Fruit fly (Drosophila melanogaster) whole organism, wandering third instar larva: ENCODE data around the gene CG12155.
A peak's percentile ranks its signal among the peaks of the same experiment; 100 is the strongest.

Experiments used
- CG32264 ChIP-seq: fragments of 200-800 bp; sonication (Bioruptor generic); optimal IDR thresholded peaks from 2 replicates; lab custom pipeline; 2016; ENCODE audit warnings: missing biosample characterization, missing genetic modification characterization
- CG9705 ChIP-seq: fragments of 200-800 bp; sonication (Bioruptor generic); optimal IDR thresholded peaks from 2 replicates; lab custom pipeline; 2018; ENCODE audit warnings: missing biosample characterization, mild to moderate bottlenecking, missing genetic modification characterization
- CrebA ChIP-seq: fragments of 200-800 bp; sonication (Bioruptor generic); optimal IDR thresholded peaks from 2 replicates; lab custom pipeline; 2016; ENCODE audit warnings: missing biosample characterization, mild to moderate bottlenecking, missing genetic modification characterization, borderline replicate concordance
- Dfd ChIP-seq: fragments of >200 bp; optimal IDR thresholded peaks from 2 replicates; lab custom pipeline; 2017; ENCODE audit warnings: missing biosample characterization, missing genetic modification characterization
- Dif ChIP-seq: fragments of 200-275, 200-300 bp; sonication (Bioruptor generic); optimal IDR thresholded peaks from 2 replicates; lab custom pipeline; 2018; ENCODE audit warnings: missing biosample characterization, missing genetic modification characterization; ENCODE audit not compliant: partially characterized antibody
- HLH106 ChIP-seq: fragments of 200-800 bp; optimal IDR thresholded peaks from 3 replicates; lab custom pipeline; 2019; ENCODE audit warnings: missing biosample characterization, mild to moderate bottlenecking, missing genetic modification characterization, moderate library complexity
- Hr78 ChIP-seq: fragments of >200 bp; optimal IDR thresholded peaks from 2 replicates; lab custom pipeline; 2017; ENCODE audit warnings: missing biosample characterization, missing genetic modification characterization
- Hr83 ChIP-seq: fragments of 200-300 bp; sonication (Bioruptor generic); optimal IDR thresholded peaks from 2 replicates; lab custom pipeline; 2016; ENCODE audit warnings: missing biosample characterization, mild to moderate bottlenecking, missing genetic modification characterization, moderate library complexity; ENCODE audit not compliant: poor library complexity, severe bottlenecking
- OdsH ChIP-seq: fragments of 200-800 bp; sonication (Bioruptor generic); optimal IDR thresholded peaks from 2 replicates; lab custom pipeline; 2016; ENCODE audit warnings: missing biosample characterization, mild to moderate bottlenecking, missing genetic modification characterization
- Rel ChIP-seq, 2 experiments: fragments of 200-800 bp; sonication (Bioruptor generic) in 1 of 2; optimal IDR thresholded peaks; 2 replicates in 1 of 2; 3 replicates in 1 of 2; lab custom pipeline; 2016 to 2019; ENCODE audit warnings: mild to moderate bottlenecking in 2 of 2, missing biosample characterization in 2 of 2, missing genetic modification characterization in 2 of 2, moderate library complexity in 1 of 2
- Sp1 ChIP-seq: fragments of 200-800 bp; sonication (Bioruptor generic); optimal IDR thresholded peaks from 3 replicates; lab custom pipeline; 2019; ENCODE audit warnings: missing biosample characterization, mild to moderate bottlenecking, missing genetic modification characterization, moderate library complexity
- Vsx2 ChIP-seq: fragments of 200-300, 225-300 bp; sonication (Bioruptor generic); optimal IDR thresholded peaks from 2 replicates; lab custom pipeline; 2018; ENCODE audit warnings: missing biosample characterization, missing genetic modification characterization; ENCODE audit not compliant: partially characterized antibody
- br ChIP-seq: fragments of 200-800 bp; sonication (Bioruptor generic); optimal IDR thresholded peaks from 2 replicates; lab custom pipeline; 2016; ENCODE audit warnings: missing biosample characterization, missing genetic modification characterization
- brk ChIP-seq: fragments of 200-800 bp; sonication (Bioruptor generic); optimal IDR thresholded peaks from 2 replicates; lab custom pipeline; 2016; ENCODE audit warnings: missing biosample characterization, mild to moderate bottlenecking, missing genetic modification characterization
- dl ChIP-seq, 2 experiments: fragments of 175-275, 200-275 bp in 1 of 2; fragments of 200-275 bp in 1 of 2; sonication (Bioruptor generic); optimal IDR thresholded peaks; lab custom pipeline; 2018; ENCODE audit warnings: mild to moderate bottlenecking in 2 of 2, missing biosample characterization in 2 of 2, missing genetic modification characterization in 2 of 2, moderate library complexity in 2 of 2; ENCODE audit not compliant: partially characterized antibody in 2 of 2, insufficient read depth in 1 of 2
- dmrt93B ChIP-seq: fragments of 200-800 bp; sonication (Bioruptor generic); optimal IDR thresholded peaks from 2 replicates; lab custom pipeline; 2018; ENCODE audit warnings: missing biosample characterization, mild to moderate bottlenecking, missing genetic modification characterization
- ey ChIP-seq: fragments of 200-800 bp; sonication (Bioruptor generic); optimal IDR thresholded peaks from 2 replicates; lab custom pipeline; 2016; ENCODE audit warnings: missing biosample characterization, missing genetic modification characterization
- foxo ChIP-seq, 2 experiments: fragments of 200-800 bp; sonication (Bioruptor generic); optimal IDR thresholded peaks; 2 replicates in 1 of 2; 3 replicates in 1 of 2; lab custom pipeline; 2016 to 2017; ENCODE audit warnings: missing biosample characterization in 2 of 2, missing genetic modification characterization in 2 of 2
- fru ChIP-seq: fragments of 200-800 bp; sonication (Bioruptor generic); optimal IDR thresholded peaks from 3 replicates; lab custom pipeline; 2016; ENCODE audit warnings: missing biosample characterization, mild to moderate bottlenecking, missing genetic modification characterization
- h ChIP-seq: fragments of 200-800 bp; sonication (Bioruptor generic); optimal IDR thresholded peaks from 3 replicates; lab custom pipeline; 2016; ENCODE audit warnings: missing biosample characterization, mild to moderate bottlenecking, missing genetic modification characterization
- jim ChIP-seq: fragments of 175-275, 200-325 bp; sonication (Bioruptor generic); optimal IDR thresholded peaks from 2 replicates; lab custom pipeline; 2016; ENCODE audit warnings: missing biosample characterization, mild to moderate bottlenecking, missing genetic modification characterization
- pan ChIP-seq: fragments of >200 bp; optimal IDR thresholded peaks from 2 replicates; lab custom pipeline; 2017
- psq ChIP-seq: fragments of 200-800 bp; sonication (Bioruptor generic); optimal IDR thresholded peaks from 3 replicates; lab custom pipeline; 2017; ENCODE audit warnings: missing biosample characterization, mild to moderate bottlenecking, missing genetic modification characterization, moderate library complexity
- rgr ChIP-seq: fragments of 200-800 bp; sonication (Bioruptor generic); optimal IDR thresholded peaks from 3 replicates; lab custom pipeline; 2016; ENCODE audit warnings: missing biosample characterization, mild to moderate bottlenecking, missing genetic modification characterization
- sv ChIP-seq: fragments of 200-800 bp; sonication (Bioruptor generic); optimal IDR thresholded peaks from 3 replicates; lab custom pipeline; 2016; ENCODE audit warnings: missing biosample characterization, missing genetic modification characterization
- tai ChIP-seq: sonication (Bioruptor generic); optimal IDR thresholded peaks from 2 replicates; lab custom pipeline; 2016; ENCODE audit warnings: missing biosample characterization, missing genetic modification characterization
- woc ChIP-seq: sonication (Bioruptor generic); optimal IDR thresholded peaks from 2 replicates; lab custom pipeline; 2016; ENCODE audit warnings: missing biosample characterization, mild to moderate bottlenecking, missing genetic modification characterization

Gene CG12155

dm6 chrX:7702160-7702907 is 26.2 kb upstream of the CG12155 start:
- TF ChIP-seq Vsx2 (peak; percentile 91), Dif (GFP tag; lab: Kevin White, UChicago) (peak; percentile 96), dl (GFP tag; optimal IDR thresholded peaks at IDR 0.05; lab: Kevin White, UChicago; ENCODE audit: insufficient read depth in 1 of 2, partially characterized antibody in 2 of 2) (peak; percentile 91 to 96), CG9705 (GFP tag; lab: Kevin White, UChicago) (no peak), Rel (GFP tag; optimal IDR thresholded peaks at IDR 0.05; lab: Kevin White, UChicago) (no peak), Rel (tag; optimal IDR thresholded peaks at IDR 0.05; lab: Kevin White, UChicago) (peak; percentile 23), Hr83 (GFP tag; lab: Kevin White, UChicago) (peak; percentile 28), rgr (GFP tag; lab: Kevin White, UChicago) (peak; percentile 10), CrebA (no peak)
- TF ChIP-seq, all 38 proteins: peak for 6

dm6 chrX:7703001-7703864 is 25.3 kb upstream of the CG12155 start:
- TF ChIP-seq Dfd (GFP tag; lab: Kevin White, UChicago) (peak; percentile 39), br (GFP tag; lab: Kevin White, UChicago) (peak; percentile 43), ey (peak; percentile 98), pan (lab: Kevin White, UChicago) (peak; percentile 65), dmrt93B (GFP tag; lab: Kevin White, UChicago) (peak; percentile 16), h (GFP tag; lab: Kevin White, UChicago) (peak; percentile 56), Rel (GFP tag; optimal IDR thresholded peaks at IDR 0.05; lab: Kevin White, UChicago) (peak; percentile 86), Rel (tag; optimal IDR thresholded peaks at IDR 0.05; lab: Kevin White, UChicago) (peak; percentile 49), HLH106 (tag; lab: Kevin White, UChicago) (peak; percentile 59), Sp1 (peak; percentile 29), psq (GFP tag; lab: Kevin White, UChicago) (peak; percentile 44), foxo (GFP tag; optimal IDR thresholded peaks at IDR 0.05; lab: Kevin White, UChicago) (peak; percentile 72 to 98), tai (peak; percentile 85), CG9705 (GFP tag; lab: Kevin White, UChicago) (peak; percentile 19), rgr (GFP tag; lab: Kevin White, UChicago) (peak; percentile 53), fru (GFP tag; lab: Kevin White, UChicago) (peak; percentile 98), sv (GFP tag; lab: Kevin White, UChicago) (peak; percentile 90), OdsH (GFP tag; lab: Kevin White, UChicago) (peak; percentile 34), woc (GFP tag; lab: Kevin White, UChicago) (peak; percentile 98), CrebA (peak; percentile 81)

DNA sequence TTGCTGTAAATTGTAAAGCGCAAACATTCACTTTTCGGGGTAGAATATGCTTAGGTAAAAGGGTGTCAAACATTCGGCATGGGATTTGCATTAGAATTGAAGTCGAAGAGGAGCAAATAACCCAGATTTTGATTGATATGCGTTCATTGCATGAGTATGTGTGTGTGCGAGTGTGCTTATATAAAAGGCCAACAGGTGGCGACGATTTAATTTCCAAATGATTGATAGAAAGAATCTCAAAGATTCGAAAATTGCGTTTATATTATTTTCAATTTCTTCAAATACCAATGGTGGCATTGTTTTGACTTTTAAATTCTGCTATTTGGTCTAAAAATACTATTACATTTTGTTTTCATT is 24.7 kb upstream of the CG12155 start:
- no peak for TF ChIP-seq br (GFP tag; lab: Kevin White, UChicago)
- no peak for TF ChIP-seq brk (GFP tag; lab: Kevin White, UChicago)
- TF ChIP-seq, all 38 proteins: peak for 0

dm6 chrX:7704262-7705174 is 24.0 kb upstream of the CG12155 start:
- TF ChIP-seq CG32264 (GFP tag; lab: Kevin White, UChicago): no peak
- TF ChIP-seq fru (GFP tag; lab: Kevin White, UChicago): peak; percentile 1
- no peak for TF ChIP-seq Hr78 (GFP tag; lab: Kevin White, UChicago)
- TF ChIP-seq Sp1: no peak
- TF ChIP-seq Rel (GFP tag; optimal IDR thresholded peaks at IDR 0.05; lab: Kevin White, UChicago): no peak
- peak; percentile 97 for TF ChIP-seq Rel (tag; optimal IDR thresholded peaks at IDR 0.05; lab: Kevin White, UChicago)
- no peak for TF ChIP-seq jim (GFP tag; lab: Kevin White, UChicago)
- TF ChIP-seq foxo (GFP tag; optimal IDR thresholded peaks at IDR 0.05; lab: Kevin White, UChicago): peak in 1 of 2 experiments; percentile 2
